Fruit fly (Drosophila melanogaster): ENCODE results near the gene GC1.

Gene GC1

DNA sequence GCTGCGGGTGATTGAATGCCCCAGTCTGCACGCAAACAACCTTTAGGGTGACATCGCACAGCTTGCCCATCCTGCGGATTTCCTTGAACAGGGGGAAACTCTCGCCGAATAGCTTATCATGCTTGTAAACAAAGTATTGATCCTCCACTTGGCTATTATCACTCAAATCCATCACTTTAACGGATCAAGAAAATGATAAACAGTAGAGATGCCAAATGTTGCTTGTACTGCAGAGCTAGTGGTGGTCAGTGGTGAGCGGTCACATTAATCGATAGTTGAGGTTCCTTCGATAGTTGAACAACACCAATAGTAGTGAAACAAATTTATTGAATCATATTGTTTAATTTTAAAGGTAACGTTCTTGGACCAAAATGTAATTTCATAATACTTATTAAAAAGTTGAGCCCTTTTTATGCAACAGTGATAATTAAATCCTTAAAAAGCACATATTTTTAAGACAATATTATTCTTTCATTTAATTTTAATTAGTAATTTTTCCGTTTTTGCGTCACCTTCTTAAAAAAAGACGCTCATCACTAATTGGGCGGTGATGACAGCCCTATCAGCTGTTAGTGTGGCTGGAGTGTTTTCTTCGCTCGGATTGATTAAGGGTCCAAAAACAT, 42.8 kb downstream of the GC1 start, which contains the start of the genes KLHL18 and GCC185 (continued):
- TF ChIP-seq D19A (tag; optimal IDR thresholded peaks at IDR 0.05) (peak; percentile 61), ato (GFP tag; IDR thresholded peaks at IDR 0.05; ENCODE audit: partially characterized antibody) (0 out of 2 replicates have a peak, but pooled peaks have one; percentile 15), CG18011 (GFP tag; optimal IDR thresholded peaks at IDR 0.05) (no peak), Opbp (GFP tag; IDR thresholded peaks at IDR 0.05; ENCODE audit: partially characterized antibody) (peak; percentile 69; the same call in 2 of the 3 replicates), CG9609 (GFP tag; optimal IDR thresholded peaks at IDR 0.05) (peak; percentile 24), toy (GFP tag; IDR thresholded peaks at IDR 0.05) (peak; percentile 9; the same call in 1 of the 2 replicates), CG8290 (GFP tag; optimal IDR thresholded peaks at IDR 0.05) (peak; percentile 67), CG8290 (tag; optimal IDR thresholded peaks at IDR 0.05) (no peak), danr (GFP tag; IDR thresholded peaks at IDR 0.05) (no peak), fu2 (GFP tag; optimal IDR thresholded peaks at IDR 0.05) (peak; percentile 31), CkIIα-i1 (GFP tag; IDR thresholded peaks at IDR 0.05) (no peak), pzg (GFP tag; optimal IDR thresholded peaks at IDR 0.05) (peak; percentile 42), row (GFP tag; IDR thresholded peaks at IDR 0.05) (peak; percentile 98), ttk (GFP tag; IDR thresholded peaks at IDR 0.05) (no peak), Sox100B (GFP tag; optimal IDR thresholded peaks at IDR 0.05) (no peak), CG13123 (GFP tag; optimal IDR thresholded peaks at IDR 0.05) (peak; percentile 30), Side (GFP tag; optimal IDR thresholded peaks at IDR 0.05) (peak; percentile 17), CG8089 (GFP tag; optimal IDR thresholded peaks at IDR 0.05) (peak; percentile 23), Dip3 (GFP tag; optimal IDR thresholded peaks at IDR 0.05) (peak; percentile 66), CG3995 (GFP tag; optimal IDR thresholded peaks at IDR 0.05) (peak; percentile 74), stc (GFP tag; IDR thresholded peaks at IDR 0.05) (no peak), Asciz (GFP tag; optimal IDR thresholded peaks at IDR 0.05) (no peak), CG34376 (GFP tag; optimal IDR thresholded peaks at IDR 0.05) (no peak), Lhr (GFP tag; optimal IDR thresholded peaks at IDR 0.05) (peak; percentile 46), pfk (GFP tag; optimal IDR thresholded peaks at IDR 0.05) (no peak), CG7839 (tag; optimal IDR thresholded peaks at IDR 0.05) (peak; percentile 76), CG10979 (tag; optimal IDR thresholded peaks at IDR 0.05) (peak; percentile 66), lab (GFP tag; optimal IDR thresholded peaks at IDR 0.05) (peak; percentile 69), grn (GFP tag; optimal IDR thresholded peaks at IDR 0.05) (peak; percentile 32), CG2116 (GFP tag; optimal IDR thresholded peaks at IDR 0.05) (peak; percentile 69), Adf1 (GFP tag; IDR thresholded peaks at IDR 0.05) (peak; percentile 35; the same call in 1 of the 2 replicates), CG17912 (GFP tag; optimal IDR thresholded peaks at IDR 0.05) (no peak), NfI (GFP tag; optimal IDR thresholded peaks at IDR 0.05) (peak; percentile 62), CG7786 (GFP tag; optimal IDR thresholded peaks at IDR 0.05) (peak; percentile 44), gsb-n (tag; optimal IDR thresholded peaks at IDR 0.05) (no peak), Doc2 (GFP tag; IDR thresholded peaks at IDR 0.05) (peak; percentile 42; the same call in 1 of the 2 replicates), kah (GFP tag; optimal IDR thresholded peaks at IDR 0.05) (no peak), rib (GFP tag; IDR thresholded peaks at IDR 0.05) (no peak), disco-r (GFP tag; optimal IDR thresholded peaks at IDR 0.05) (no peak), nom (GFP tag; optimal IDR thresholded peaks at IDR 0.05) (no peak), tap (tag; optimal IDR thresholded peaks at IDR 0.05) (no peak), CG2199 (GFP tag; IDR thresholded peaks at IDR 0.05) (no peak), Chrac-16 (GFP tag; optimal IDR thresholded peaks at IDR 0.05) (peak; percentile 82), CG11723 (GFP tag; optimal IDR thresholded peaks at IDR 0.05) (no peak), CG17829 (tag; optimal IDR thresholded peaks at IDR 0.05) (peak; percentile 79), CG15479 (GFP tag; optimal IDR thresholded peaks at IDR 0.05) (no peak), Hmr (GFP tag; optimal IDR thresholded peaks at IDR 0.05) (peak; percentile 62), CG1832 (GFP tag; optimal IDR thresholded peaks at IDR 0.05) (no peak), CG1792 (GFP tag; optimal IDR thresholded peaks at IDR 0.05) (peak; percentile 54), CG9876 (GFP tag; optimal IDR thresholded peaks at IDR 0.05) (peak; percentile 42)
